Fruit fly (Drosophila melanogaster): ENCODE data around the gene CG15258.

The CG15258 gene

DNA sequence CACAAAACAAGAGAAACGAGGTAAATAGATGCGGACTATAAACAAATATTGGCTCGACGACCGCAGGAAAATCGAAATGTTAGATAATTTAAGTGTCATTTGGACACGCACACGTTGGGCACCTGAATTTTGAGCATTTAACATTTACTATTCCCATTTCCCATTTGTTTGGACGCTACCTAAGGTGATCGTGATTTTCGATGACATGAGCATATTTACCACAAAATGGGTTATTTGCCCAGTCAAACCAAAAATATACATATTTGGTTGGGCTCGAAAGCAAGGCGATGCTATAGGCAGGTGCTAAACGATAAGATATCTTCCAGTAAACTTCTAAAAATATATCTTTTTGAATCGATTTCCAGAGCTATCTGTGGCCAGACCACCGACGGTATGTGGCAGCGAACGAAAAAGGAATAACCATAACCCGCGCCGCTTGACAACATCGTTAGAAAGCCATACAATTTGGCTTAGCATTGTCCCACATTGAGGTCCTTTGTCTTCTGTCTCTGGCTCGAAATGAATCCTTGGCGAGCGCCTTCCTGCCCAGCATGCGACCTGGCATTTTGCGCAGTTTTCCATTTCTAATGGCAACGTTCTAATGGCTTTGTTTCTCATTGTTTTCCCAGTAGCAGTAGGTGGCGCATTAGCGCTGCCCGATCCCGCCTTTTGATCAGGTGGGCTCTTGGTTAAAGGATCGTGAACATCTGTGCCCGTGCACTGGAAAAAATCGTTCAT lies 37.2 kb downstream of the CG15258 start:
- TF ChIP-seq insv (optimal IDR thresholded peaks at IDR 0.05), result no peak
- no peak for TF ChIP-seq Myc (optimal IDR thresholded peaks at IDR 0.05)
- TF ChIP-seq h (optimal IDR thresholded peaks at IDR 0.05), result no peak
- no peak for TF ChIP-seq psq (optimal IDR thresholded peaks at IDR 0.05)

DNA sequence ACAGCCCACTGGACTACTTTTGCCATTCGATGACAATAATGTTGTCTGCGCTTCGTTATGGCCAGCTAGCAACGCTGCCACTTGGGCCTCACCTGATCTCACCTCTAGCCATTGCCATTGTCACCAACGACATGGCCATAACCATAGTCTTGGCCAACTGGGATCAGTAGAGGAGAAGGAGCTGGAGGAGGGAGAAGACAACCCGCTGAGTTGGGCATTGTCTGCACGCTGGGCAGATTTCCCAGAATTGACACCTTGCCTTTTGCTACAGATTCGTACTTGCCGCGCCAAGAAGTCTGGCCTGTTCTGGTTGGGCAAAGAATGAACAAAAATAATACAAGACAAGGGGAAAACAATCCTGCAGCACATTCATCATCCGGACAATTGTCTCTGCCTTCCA lies 38.2 kb downstream of the CG15258 start:
- TF ChIP-seq Myc (optimal IDR thresholded peaks at IDR 0.05) (no peak), psq (optimal IDR thresholded peaks at IDR 0.05) (no peak), insv (optimal IDR thresholded peaks at IDR 0.05) (no peak), Sin3A (optimal IDR thresholded peaks at IDR 0.05) (no peak), h (optimal IDR thresholded peaks at IDR 0.05) (no peak), ttk (optimal IDR thresholded peaks at IDR 0.05) (no peak)

DNA sequence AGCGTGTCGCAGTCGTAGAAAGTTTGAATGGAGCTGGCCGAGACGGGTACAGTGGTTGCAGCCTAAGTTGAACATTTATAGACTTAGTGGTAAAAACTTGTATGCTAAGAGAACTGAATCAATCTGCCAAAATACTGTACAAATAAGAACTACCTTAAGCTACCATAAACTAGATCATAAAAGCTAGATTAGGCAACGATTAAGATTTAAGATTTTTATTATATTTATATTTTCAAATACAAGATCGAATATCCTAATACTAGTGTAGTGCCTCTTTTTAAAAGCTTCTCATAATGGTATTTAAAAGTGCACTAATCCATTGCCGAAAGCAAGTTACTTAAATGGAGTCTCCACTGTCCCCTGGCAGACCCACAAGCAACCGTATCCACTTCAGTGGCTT lies 40.0 kb downstream of the CG15258 start:
- TF ChIP-seq Sin3A (optimal IDR thresholded peaks at IDR 0.05) (no peak), insv (optimal IDR thresholded peaks at IDR 0.05) (no peak), ttk (optimal IDR thresholded peaks at IDR 0.05) (no peak), psq (optimal IDR thresholded peaks at IDR 0.05) (no peak), Myc (optimal IDR thresholded peaks at IDR 0.05) (no peak)

DNA sequence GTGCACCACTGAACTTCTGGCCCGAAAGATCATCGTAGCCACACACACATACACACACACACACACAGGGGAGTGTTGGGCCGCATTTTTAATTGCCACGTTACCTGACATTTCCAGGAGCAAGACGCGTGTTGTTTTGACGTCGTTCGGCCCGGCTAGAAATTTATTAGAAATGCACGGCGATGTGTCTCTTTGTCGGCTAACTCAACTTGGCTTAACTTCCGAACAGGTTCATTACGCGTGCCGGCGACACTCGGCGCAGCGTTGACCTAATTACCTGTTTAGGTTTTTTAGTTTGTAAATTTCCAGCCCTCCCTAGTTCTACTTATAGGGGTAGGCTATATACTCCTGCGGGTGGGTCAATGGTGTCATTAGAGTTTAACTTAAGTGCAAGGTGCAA lies 41.6 kb downstream of the CG15258 start:
- TF ChIP-seq Myc (optimal IDR thresholded peaks at IDR 0.05), result no peak
- no peak for TF ChIP-seq psq (optimal IDR thresholded peaks at IDR 0.05)
- TF ChIP-seq Sin3A (optimal IDR thresholded peaks at IDR 0.05), result no peak
- no peak for TF ChIP-seq h (optimal IDR thresholded peaks at IDR 0.05)
- no peak for TF ChIP-seq insv (optimal IDR thresholded peaks at IDR 0.05)
- TF ChIP-seq ttk (optimal IDR thresholded peaks at IDR 0.05), result no peak

dm6 chr2L:15319208-15319607 lies 42.2 kb downstream of the CG15258 start:
- TF ChIP-seq insv (optimal IDR thresholded peaks at IDR 0.05) (no peak), ttk (optimal IDR thresholded peaks at IDR 0.05) (no peak), h (optimal IDR thresholded peaks at IDR 0.05) (no peak), Sin3A (optimal IDR thresholded peaks at IDR 0.05) (no peak), psq (optimal IDR thresholded peaks at IDR 0.05) (no peak), Myc (optimal IDR thresholded peaks at IDR 0.05) (no peak)

- no peak for TF ChIP-seq ttk (optimal IDR thresholded peaks at IDR 0.05)
- no peak for TF ChIP-seq psq (optimal IDR thresholded peaks at IDR 0.05)
- TF ChIP-seq h (optimal IDR thresholded peaks at IDR 0.05), result no peak
- no peak for TF ChIP-seq Myc (optimal IDR thresholded peaks at IDR 0.05)
- no peak for TF ChIP-seq insv (optimal IDR thresholded peaks at IDR 0.05)
- TF ChIP-seq Sin3A (optimal IDR thresholded peaks at IDR 0.05), result no peak
Measured at dm6 chr2L:15318801-15319200, 42.6 kb downstream of the CG15258 start, which contains the start of gene nht. Gene nht, minus strand, starts transcription at chr2L:15318901.

DNA sequence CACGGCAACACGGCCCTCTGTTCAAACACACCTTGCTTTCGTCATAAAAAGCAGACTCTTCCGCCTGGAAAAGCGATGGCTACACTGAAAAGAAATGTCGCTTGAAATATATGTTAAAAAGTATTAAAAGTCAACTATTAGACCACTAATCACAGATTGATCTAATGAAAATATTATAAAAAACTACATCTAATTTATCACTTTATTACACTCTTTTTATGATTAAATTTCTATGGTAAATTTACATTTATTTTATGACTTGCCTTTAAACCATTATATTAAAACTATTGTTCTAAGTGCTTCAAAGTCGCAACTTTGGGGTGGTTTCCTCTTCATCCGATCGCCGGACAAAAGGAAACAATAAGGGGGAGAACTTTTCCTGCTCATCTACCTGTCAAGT lies 45.0 kb downstream of the CG15258 start:
- TF ChIP-seq insv (optimal IDR thresholded peaks at IDR 0.05) (no peak), Sin3A (optimal IDR thresholded peaks at IDR 0.05) (no peak), psq (optimal IDR thresholded peaks at IDR 0.05) (no peak), Myc (optimal IDR thresholded peaks at IDR 0.05) (no peak), h (optimal IDR thresholded peaks at IDR 0.05) (no peak), ttk (optimal IDR thresholded peaks at IDR 0.05) (no peak)

dm6 chr2L:15314903-15315302 lies 46.5 kb downstream of the CG15258 start:
- no peak for TF ChIP-seq insv (optimal IDR thresholded peaks at IDR 0.05)

All from Kc167 (cell line).